Worm (Caenorhabditis elegans): ENCODE data around the gene rib-1.

The rib-1 gene

DNA sequence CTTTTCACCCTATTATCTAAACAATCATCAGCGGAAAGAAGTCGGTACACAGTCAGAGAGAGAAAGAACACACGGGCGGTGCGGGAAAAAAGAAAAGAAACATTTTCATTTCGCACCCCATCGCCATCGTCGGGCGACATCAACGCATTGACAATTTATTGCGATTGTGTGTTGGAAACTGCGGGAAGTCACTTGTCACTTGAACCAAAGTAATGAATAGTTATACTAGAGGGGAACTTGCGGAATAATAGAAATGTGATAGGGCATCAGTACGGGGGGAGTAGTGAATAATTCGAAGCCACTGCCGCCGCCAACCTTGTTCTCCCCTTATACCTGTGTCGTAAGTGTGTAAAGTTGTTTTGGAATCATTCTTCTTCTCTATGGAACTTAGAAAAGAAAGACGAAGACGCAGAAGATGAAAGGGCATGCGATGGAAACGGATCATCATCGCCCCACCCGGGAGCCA lies 7.2 kb upstream of the rib-1 start (continued):
- no peak for TF ChIP-seq vab-15 (tag; optimal IDR thresholded peaks at IDR 0.05)
- peak in 1 of 2 experiments; percentile 39 for TF ChIP-seq lsy-2 (tag; optimal IDR thresholded peaks at IDR 0.05)
- TF ChIP-seq snpc-4 (tag; optimal IDR thresholded peaks at IDR 0.05) = no peak
- TF ChIP-seq mep-1 (tag; optimal IDR thresholded peaks at IDR 0.05) = peak; percentile 57
- peak; percentile 37 for TF ChIP-seq snu-23 (GFP tag; optimal IDR thresholded peaks at IDR 0.05)
- no peak for TF ChIP-seq fos-1 (tag; optimal IDR thresholded peaks at IDR 0.05)
- no peak for TF ChIP-seq tbx-2 (tag; optimal IDR thresholded peaks at IDR 0.05)
- no peak for TF ChIP-seq efl-1 (optimal IDR thresholded peaks at IDR 0.05)
- TF ChIP-seq efl-1 (GFP tag; optimal IDR thresholded peaks at IDR 0.05 in 1 of 2) = peak in 1 of 2 experiments; percentile 75
- peak; percentile 92 for TF ChIP-seq lin-14 (GFP tag; optimal IDR thresholded peaks at IDR 0.05)
- no peak for TF ChIP-seq C34B4.2 (tag; optimal IDR thresholded peaks at IDR 0.05)
- no peak for TF ChIP-seq tlp-1 (tag; optimal IDR thresholded peaks at IDR 0.05)
- no peak for TF ChIP-seq ceh-90 (tag; optimal IDR thresholded peaks at IDR 0.05)
- TF ChIP-seq unc-98 (GFP tag; IDR thresholded peaks at IDR 0.05) = no peak
- TF ChIP-seq nhr-20 (tag; optimal IDR thresholded peaks at IDR 0.05) = peak; percentile 7
- TF ChIP-seq Y116A8C.19 (tag; optimal IDR thresholded peaks at IDR 0.05; ENCODE audit: borderline replicate concordance) = no peak
- TF ChIP-seq C16A3.4 (tag; optimal IDR thresholded peaks at IDR 0.05) = peak; percentile 13
- TF ChIP-seq nhr-19 (GFP tag; conservative IDR thresholded peaks at IDR 0.05) = no peak
- no peak for TF ChIP-seq alr-1 (tag; optimal IDR thresholded peaks at IDR 0.05; ENCODE audit: borderline replicate concordance)
- TF ChIP-seq lin-15B (tag; optimal IDR thresholded peaks at IDR 0.05) = no peak
- no peak for TF ChIP-seq zag-1 (tag; optimal IDR thresholded peaks at IDR 0.05)
- TF ChIP-seq C04F5.9 (tag; optimal IDR thresholded peaks at IDR 0.05) = peak; percentile 10

DNA sequence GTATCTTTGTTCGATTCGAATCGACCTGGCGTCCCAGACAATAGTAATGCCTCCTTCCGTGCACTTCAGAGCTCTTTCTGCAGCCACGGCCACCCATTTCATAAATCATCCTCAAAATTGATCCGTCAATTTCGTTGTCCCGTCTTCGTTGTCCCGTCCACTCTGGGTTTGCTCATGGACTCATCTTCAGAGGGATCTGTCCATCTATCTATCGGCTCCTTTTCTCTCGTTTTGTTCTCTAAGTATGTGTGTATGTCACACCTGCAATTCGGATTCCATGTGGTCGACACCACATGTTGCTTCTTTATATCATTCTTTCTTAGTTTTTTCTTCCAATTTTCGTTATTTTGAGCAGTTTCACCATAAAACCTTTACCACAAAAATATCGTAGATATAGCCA lies 6.1 kb upstream of the rib-1 start:
- TF ChIP-seq rnt-1 (tag; optimal IDR thresholded peaks at IDR 0.05) = peak; percentile 46
- TF ChIP-seq nhr-71 (tag; optimal IDR thresholded peaks at IDR 0.05) = peak; percentile 26
- no peak for TF ChIP-seq unc-30 (tag; optimal IDR thresholded peaks at IDR 0.05)
- TF ChIP-seq efl-3 (GFP tag; optimal IDR thresholded peaks at IDR 0.05) = no peak
- TF ChIP-seq alr-1 (tag; optimal IDR thresholded peaks at IDR 0.05; ENCODE audit: borderline replicate concordance) = no peak
- TF ChIP-seq ceh-90 (tag; optimal IDR thresholded peaks at IDR 0.05) = no peak
- no peak for TF ChIP-seq unc-62 (GFP tag; optimal IDR thresholded peaks at IDR 0.05)
- no peak for TF ChIP-seq nhr-85 (tag)
- peak in 1 of 2 experiments; percentile 2 for TF ChIP-seq lsy-2 (tag; optimal IDR thresholded peaks at IDR 0.05)
- TF ChIP-seq swsn-7 (tag; optimal IDR thresholded peaks at IDR 0.05) = no peak
- no peak for TF ChIP-seq aly-2 (tag; optimal IDR thresholded peaks at IDR 0.05)
- no peak for TF ChIP-seq nhr-237 (tag; optimal IDR thresholded peaks at IDR 0.05)
- TF ChIP-seq nhr-20 (tag; optimal IDR thresholded peaks at IDR 0.05) = no peak
- TF ChIP-seq dsc-1 (tag; optimal IDR thresholded peaks at IDR 0.05) = peak; percentile 66
- peak; percentile 55 for TF ChIP-seq lin-14 (GFP tag; optimal IDR thresholded peaks at IDR 0.05)
- TF ChIP-seq vab-15 (tag; optimal IDR thresholded peaks at IDR 0.05) = no peak
- TF ChIP-seq mep-1 (tag; optimal IDR thresholded peaks at IDR 0.05) = no peak
- no peak for TF ChIP-seq jun-1 (tag; optimal IDR thresholded peaks at IDR 0.05)
- no peak for TF ChIP-seq mab-9 (GFP tag; IDR thresholded peaks at IDR 0.05)
- TF ChIP-seq nhr-84 (tag; optimal IDR thresholded peaks at IDR 0.05) = no peak
- peak; percentile 8 for TF ChIP-seq unc-130 (tag; optimal IDR thresholded peaks at IDR 0.05)

DNA sequence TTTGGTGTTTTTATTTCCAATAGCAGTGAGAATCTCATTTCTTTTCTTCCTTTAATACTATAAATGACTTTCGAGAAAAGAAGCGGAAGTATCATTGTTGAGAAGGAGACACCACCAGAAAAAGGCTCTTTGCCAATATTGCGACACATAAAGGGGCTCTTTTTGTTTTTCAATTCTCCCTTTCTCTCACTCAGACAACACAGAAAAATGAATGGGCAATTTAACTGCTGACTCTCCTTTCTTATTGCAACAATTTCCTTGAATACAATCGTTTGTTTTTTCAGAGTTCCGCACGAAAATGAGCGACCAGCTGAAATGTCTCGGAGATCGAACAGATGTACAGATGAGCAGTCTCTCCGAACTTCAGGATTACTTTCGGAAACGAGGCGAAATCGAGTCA lies 4.3 kb upstream of the rib-1 start:
- TF ChIP-seq pqm-1 (tag; optimal IDR thresholded peaks at IDR 0.05) = no peak
- TF ChIP-seq F16B12.6 (tag; optimal IDR thresholded peaks at IDR 0.05) = no peak
- TF ChIP-seq lin-39 (tag; optimal IDR thresholded peaks at IDR 0.05) = no peak
- TF ChIP-seq lin-35 (GFP tag; optimal IDR thresholded peaks at IDR 0.05) = no peak
- TF ChIP-seq lin-14 (GFP tag; optimal IDR thresholded peaks at IDR 0.05) = peak; percentile 25
- TF ChIP-seq alr-1 (tag; optimal IDR thresholded peaks at IDR 0.05; ENCODE audit: borderline replicate concordance) = no peak
- TF ChIP-seq C04F5.9 (tag; optimal IDR thresholded peaks at IDR 0.05) = no peak
- no peak for TF ChIP-seq ceh-63 (GFP tag; optimal IDR thresholded peaks at IDR 0.05)
- no peak for TF ChIP-seq dpl-1 (GFP tag; optimal IDR thresholded peaks at IDR 0.05)

All from whole organism, L1 larva.